Fruit fly (Drosophila melanogaster): ENCODE measurements around the gene CG5412.

- TF ChIP-seq CG15073 (GFP tag; optimal IDR thresholded peaks at IDR 0.05): no peak
- TF ChIP-seq rib (GFP tag; IDR thresholded peaks at IDR 0.05): no peak
- TF ChIP-seq CG4360 (GFP tag; IDR thresholded peaks at IDR 0.05): no peak
- no peak for TF ChIP-seq h (optimal IDR thresholded peaks at IDR 0.05)
- no peak for TF ChIP-seq tup (GFP tag; optimal IDR thresholded peaks at IDR 0.05)
- TF ChIP-seq CG9215 (GFP tag; IDR thresholded peaks at IDR 0.05): no peak
- no peak for TF ChIP-seq Lhr (GFP tag; optimal IDR thresholded peaks at IDR 0.05)
- TF ChIP-seq CG6272 (GFP tag; IDR thresholded peaks at IDR 0.05): no peak
- TF ChIP-seq CG1024 (GFP tag; IDR thresholded peaks at IDR 0.05): no peak
- no peak for TF ChIP-seq Dek (tag; optimal IDR thresholded peaks at IDR 0.05)
- no peak for TF ChIP-seq lov (optimal IDR thresholded peaks at IDR 0.05)
- TF ChIP-seq lov (GFP tag; IDR thresholded peaks at IDR 0.05): no peak
These were observed 19.6 kb downstream of the CG5412 start for dm6 chr3R:20596337-20596962.

All from whole organism, embryonic.